Worm (Caenorhabditis elegans): ENCODE data around the gene clec-74.

- TF ChIP-seq unc-39 (tag; optimal IDR thresholded peaks at IDR 0.05) (no peak), nhr-11 (tag; optimal IDR thresholded peaks at IDR 0.05) (no peak), Y5F2A.4 (GFP tag; optimal IDR thresholded peaks at IDR 0.05) (no peak), pha-4 (GFP tag; IDR thresholded peaks at IDR 0.05) (no peak), pha-4 (tag; optimal IDR thresholded peaks at IDR 0.05) (no peak), ZK337.2 (GFP tag; IDR thresholded peaks at IDR 0.05) (no peak)
Observed at ce11 chrIV:3937097-3937496, 19.7 kb upstream of the clec-74 start, which contains the start of gene clec-71.

Data from whole organism, L4 larva.